Fruit fly (Drosophila melanogaster) Kc167 (cell line): ENCODE measurements around the gene CG14662.

ENCODE experiments used
- Myc ChIP-seq: fragments of >200 bp; optimal IDR thresholded peaks from 2 replicates; lab custom pipeline; 2017; ENCODE audit warnings: missing external identifiers
- Sin3A ChIP-seq: fragments of >200 bp; optimal IDR thresholded peaks from 2 replicates; lab custom pipeline; 2018; ENCODE audit warnings: missing external identifiers
- h ChIP-seq: fragments of >200 bp; optimal IDR thresholded peaks from 3 replicates; lab custom pipeline; 2018; ENCODE audit warnings: missing external identifiers
- insv ChIP-seq: fragments of >200 bp; optimal IDR thresholded peaks from 3 replicates; lab custom pipeline; 2018; ENCODE audit warnings: missing external identifiers
- psq ChIP-seq: fragments of >200 bp; optimal IDR thresholded peaks from 2 replicates; lab custom pipeline; 2017; ENCODE audit warnings: missing external identifiers
- ttk ChIP-seq: sonication (Bioruptor generic); optimal IDR thresholded peaks from 2 replicates; lab custom pipeline; 2017; ENCODE audit warnings: missing external identifiers

CG14662 gene

dm6 chr3R:4960898-4961819 lies 22.9 kb downstream of the CG14662 start, which contains the start of gene Jhbp2:
Gene Jhbp2, minus strand, starts transcription at chr3R:4961351.
- TF ChIP-seq Sin3A (no peak), psq (lab: Kevin White, UChicago) (no peak), insv (lab: Kevin White, UChicago) (no peak), h (lab: Kevin White, UChicago) (no peak), Myc (lab: Kevin White, UChicago) (no peak), ttk (lab: Kevin White, UChicago) (no peak)

dm6 chr3R:4960107-4960506 lies 23.9 kb downstream of the CG14662 start:
- no peak for TF ChIP-seq ttk (lab: Kevin White, UChicago)
- TF ChIP-seq psq (lab: Kevin White, UChicago) = no peak
- TF ChIP-seq h (lab: Kevin White, UChicago) = no peak
- no peak for TF ChIP-seq Myc (lab: Kevin White, UChicago)
- no peak for TF ChIP-seq insv (lab: Kevin White, UChicago)
- no peak for TF ChIP-seq Sin3A

- TF ChIP-seq psq (lab: Kevin White, UChicago) = no peak
- TF ChIP-seq h (lab: Kevin White, UChicago) = no peak
- no peak for TF ChIP-seq insv (lab: Kevin White, UChicago)
- TF ChIP-seq Myc (lab: Kevin White, UChicago) = no peak
- no peak for TF ChIP-seq Sin3A
- no peak for TF ChIP-seq ttk (lab: Kevin White, UChicago)
Observed at dm6 chr3R:4957812-4958211, 26.2 kb downstream of the CG14662 start.

dm6 chr3R:4955152-4955551 lies 28.9 kb downstream of the CG14662 start, which contains the start of gene Jhbp3:
Gene Jhbp3, minus strand, starts transcription at chr3R:4955252.
- TF ChIP-seq h (lab: Kevin White, UChicago) = no peak
- no peak for TF ChIP-seq ttk (lab: Kevin White, UChicago)
- no peak for TF ChIP-seq psq (lab: Kevin White, UChicago)
- no peak for TF ChIP-seq Myc (lab: Kevin White, UChicago)
- no peak for TF ChIP-seq insv (lab: Kevin White, UChicago)
- no peak for TF ChIP-seq Sin3A

dm6 chr3R:4952571-4952929 lies 31.5 kb downstream of the CG14662 start, which contains the start of gene Ubc6:
Gene Ubc6, minus strand, starts transcription at chr3R:4952682.
- TF ChIP-seq h (lab: Kevin White, UChicago) = no peak
- no peak for TF ChIP-seq Sin3A
- TF ChIP-seq ttk (lab: Kevin White, UChicago) = no peak
- no peak for TF ChIP-seq psq (lab: Kevin White, UChicago)
- TF ChIP-seq Myc (lab: Kevin White, UChicago) = no peak
- TF ChIP-seq insv (lab: Kevin White, UChicago) = no peak

dm6 chr3R:4951764-4952570 lies 32.1 kb downstream of the CG14662 start:
- TF ChIP-seq Myc (lab: Kevin White, UChicago) (no peak), h (lab: Kevin White, UChicago) (no peak), Sin3A (no peak), psq (lab: Kevin White, UChicago) (no peak), ttk (lab: Kevin White, UChicago) (no peak), insv (lab: Kevin White, UChicago) (no peak)

- no peak for TF ChIP-seq psq (lab: Kevin White, UChicago)
- TF ChIP-seq Myc (lab: Kevin White, UChicago) = no peak
- TF ChIP-seq Sin3A = no peak
- no peak for TF ChIP-seq h (lab: Kevin White, UChicago)
- TF ChIP-seq ttk (lab: Kevin White, UChicago) = no peak
- TF ChIP-seq insv (lab: Kevin White, UChicago) = no peak
Observed at dm6 chr3R:4947732-4948131, 36.3 kb downstream of the CG14662 start.
